Worm (Caenorhabditis elegans) whole organism, L4 larva: Measurements from ENCODE around the gene C42C1.19.

Source experiments
- R02D3.7 ChIP-seq: fragments of 150-350 bp; sonication (generic microtip); optimal IDR thresholded peaks from 3 replicates; lab custom pipeline; 2014; ENCODE audit warnings: missing biosample characterization, missing genetic modification characterization
- Y75B8A.6 ChIP-seq: fragments of 200-800 bp; sonication (Bioruptor generic); IDR thresholded peaks from 2 replicates; pipeline ENCODE4 v1.3.6; 2022; ENCODE audit warnings: missing genetic modification reagents, missing genetic modification characterization, missing compliant biosample characterization
- ceh-62 ChIP-seq: sonication (generic microtip); optimal IDR thresholded peaks from 2 replicates; lab custom pipeline; 2017; ENCODE audit warnings: missing biosample characterization, missing genetic modification characterization
- ceh-82 ChIP-seq: sonication (generic microtip); optimal IDR thresholded peaks from 2 replicates; lab custom pipeline; 2017; ENCODE audit warnings: missing biosample characterization, missing genetic modification characterization
- lsy-2 ChIP-seq, 2 experiments: fragments of 150-350 bp in 1 of 2; sonication (generic microtip) in 1 of 2; optimal IDR thresholded peaks; 2 replicates each; lab custom pipeline; 2014 to 2017; ENCODE audit warnings: missing biosample characterization in 2 of 2, missing genetic modification characterization in 2 of 2
- nhr-28 ChIP-seq: fragments of 150-350 bp; optimal IDR thresholded peaks from 2 replicates; lab custom pipeline; 2014; ENCODE audit warnings: missing biosample characterization, missing genetic modification characterization
- pha-4 ChIP-seq, 2 experiments: fragments of 150-350 bp in 1 of 2; fragments of 200-800 bp in 1 of 2; sonication (Bioruptor generic) in 1 of 2; IDR thresholded peaks in 1 of 2; optimal IDR thresholded peaks in 1 of 2; 2 replicates each; pipeline versions ENCODE4 v1.3.6 to Lab custom; 2014 to 2022; ENCODE audit warnings: missing genetic modification characterization in 2 of 2, missing genetic modification reagents in 2 of 2, missing biosample characterization in 1 of 2, missing compliant biosample characterization in 1 of 2
- snpc-4 ChIP-seq: fragments of 150-350 bp; optimal IDR thresholded peaks from 2 replicates; lab custom pipeline; 2014; ENCODE audit warnings: missing biosample characterization, missing genetic modification characterization
- unc-130 ChIP-seq: sonication (generic microtip); optimal IDR thresholded peaks from 2 replicates; lab custom pipeline; 2016; ENCODE audit warnings: missing genetic modification reagents, missing genetic modification characterization, missing compliant biosample characterization
- zfp-3 ChIP-seq: fragments of 200-800 bp; sonication (Bioruptor generic); conservative IDR thresholded peaks from 2 replicates; pipeline ENCODE4 v1.3.6; 2022; ENCODE audit warnings: missing genetic modification reagents, missing genetic modification characterization, missing compliant biosample characterization
- ztf-11 ChIP-seq: fragments of 150-350 bp; optimal IDR thresholded peaks from 2 replicates; lab custom pipeline; 2014; ENCODE audit warnings: missing biosample characterization, missing genetic modification characterization

DNA sequence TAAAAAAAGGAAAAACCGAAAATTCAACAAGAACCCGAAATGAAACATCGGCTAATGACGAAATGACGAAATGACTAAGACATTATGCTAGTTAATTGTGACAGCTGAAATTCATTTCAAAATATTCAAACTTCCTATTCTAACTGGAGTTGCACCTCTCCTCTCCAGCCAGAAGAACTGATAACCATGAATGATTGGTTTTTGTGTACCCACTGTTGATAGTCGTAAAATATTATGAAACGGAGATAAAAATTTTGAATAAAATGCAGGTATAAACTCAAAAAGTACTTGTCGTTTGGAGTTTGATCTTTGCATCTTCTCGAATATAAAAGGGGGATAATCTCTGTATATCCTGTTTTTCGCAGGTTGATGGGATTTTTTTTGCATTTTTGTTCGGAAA is 20.3 kb downstream of the C42C1.19 start:
- TF ChIP-seq snpc-4 (no peak), unc-130 (GFP tag; lab: Kevin White, UChicago) (no peak), Y75B8A.6 (no peak), ceh-62 (tag; lab: Kevin White, UChicago) (no peak), zfp-3 (GFP tag; lab: Robert Waterston, UW) (no peak), R02D3.7 (tag; lab: Kevin White, UChicago) (no peak), lsy-2 (tag; optimal IDR thresholded peaks at IDR 0.05; lab: Kevin White, UChicago) (no peak), nhr-28 (tag; lab: Kevin White, UChicago) (peak; percentile 76), ceh-82 (tag; lab: Kevin White, UChicago) (no peak), ztf-11 (tag; lab: Kevin White, UChicago) (no peak), pha-4 (GFP tag; IDR thresholded peaks at IDR 0.05; lab: Robert Waterston, UW) (no peak), pha-4 (tag; optimal IDR thresholded peaks at IDR 0.05; lab: Kevin White, UChicago) (no peak)
